Worm (Caenorhabditis elegans): ENCODE data around the gene C07A12.7.

The C07A12.7 gene

DNA sequence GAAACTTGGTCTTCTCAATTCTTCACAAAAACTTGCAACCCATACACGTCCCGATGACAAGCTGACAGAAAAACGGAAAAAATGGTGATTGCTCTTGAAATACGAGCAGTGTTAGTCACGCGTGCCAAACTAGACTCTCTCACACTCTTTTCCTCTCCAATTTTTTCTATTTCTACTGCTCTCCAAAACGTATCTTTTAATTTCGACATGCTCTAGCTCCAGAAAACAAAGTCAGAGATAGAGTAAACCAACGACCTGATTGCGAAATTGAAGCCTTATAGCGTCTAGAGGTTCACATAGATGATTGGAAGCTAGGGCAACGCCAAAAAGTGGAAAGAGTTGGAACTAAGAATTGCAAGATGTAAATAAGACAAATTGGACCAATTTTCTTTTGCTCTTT, 31.5 kb downstream of the C07A12.7 start:
- peak; percentile 15 for TF ChIP-seq ces-1 (GFP tag; optimal IDR thresholded peaks at IDR 0.05)
- TF ChIP-seq sem-2 (GFP tag; optimal IDR thresholded peaks at IDR 0.05), result no peak

DNA sequence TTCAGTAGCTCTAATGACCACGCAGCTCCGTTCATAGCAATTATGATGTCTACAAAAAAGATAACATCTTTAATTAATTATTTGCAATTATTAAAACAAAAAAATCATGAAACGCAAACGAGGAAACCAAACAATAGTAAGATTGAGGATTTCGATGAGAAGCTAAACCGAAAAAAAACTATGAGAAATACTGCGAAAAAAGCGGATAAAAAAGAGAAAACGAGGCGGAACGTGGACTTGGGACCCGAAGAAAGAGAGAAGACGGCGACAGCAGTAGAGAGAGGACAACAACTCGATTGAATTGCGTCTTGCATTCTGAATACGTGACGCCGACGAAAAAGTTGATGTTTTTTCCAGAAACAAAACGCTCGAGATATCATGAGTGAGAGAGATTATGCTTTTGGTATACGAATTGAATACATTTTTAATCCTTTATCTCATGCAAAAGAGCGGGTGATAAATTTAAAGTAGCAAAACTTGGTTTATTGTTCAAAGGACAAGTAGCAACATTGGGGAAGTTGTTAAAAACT, 33.1 kb downstream of the C07A12.7 start, which contains the start of gene ncr-1:
Gene ncr-1 (minus strand): TSS at position 51 of the 530 bp plus-strand sequence.
- no peak for TF ChIP-seq nhr-76 (tag; optimal IDR thresholded peaks at IDR 0.05)
- no peak for TF ChIP-seq bed-3 (GFP tag; optimal IDR thresholded peaks at IDR 0.05)
- TF ChIP-seq tbx-8 (GFP tag; optimal IDR thresholded peaks at IDR 0.05), result no peak
- peak; percentile 8 for TF ChIP-seq ces-1 (GFP tag; optimal IDR thresholded peaks at IDR 0.05)
- no peak for TF ChIP-seq cnd-1 (tag; optimal IDR thresholded peaks at IDR 0.05)
- no peak for TF ChIP-seq M03D4.4 (tag; optimal IDR thresholded peaks at IDR 0.05)
- no peak for TF ChIP-seq zip-8 (tag; optimal IDR thresholded peaks at IDR 0.05)
- TF ChIP-seq ceh-43 (GFP tag; optimal IDR thresholded peaks at IDR 0.05), result no peak

DNA sequence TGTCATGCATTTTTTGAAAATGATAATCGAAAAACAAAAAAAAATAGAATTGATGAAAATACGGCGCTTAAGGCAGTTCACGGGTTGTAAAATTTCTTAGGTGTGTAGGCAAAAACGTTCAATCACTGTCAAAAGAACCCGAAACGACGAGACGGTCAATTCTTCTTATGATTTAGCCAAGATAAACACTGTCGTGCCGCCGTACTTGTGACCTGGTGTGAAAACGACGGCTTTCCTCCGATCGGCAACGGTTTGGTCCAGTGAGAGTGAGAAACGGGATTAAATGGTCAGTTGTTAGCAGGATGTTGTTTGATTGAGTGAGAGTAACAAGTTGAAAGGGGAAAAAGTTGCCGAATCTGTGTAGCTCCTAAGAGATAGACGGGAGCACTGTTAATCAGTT, 37.9 kb downstream of the C07A12.7 start:
- TF ChIP-seq nhr-28 (tag; optimal IDR thresholded peaks at IDR 0.05) (no peak), nhr-237 (tag; optimal IDR thresholded peaks at IDR 0.05) (no peak), elt-3 (tag; optimal IDR thresholded peaks at IDR 0.05) (no peak), unc-62 (GFP tag; optimal IDR thresholded peaks at IDR 0.05) (no peak), lin-13 (tag; optimal IDR thresholded peaks at IDR 0.05) (no peak), sem-2 (GFP tag; optimal IDR thresholded peaks at IDR 0.05) (no peak), zip-8 (tag; optimal IDR thresholded peaks at IDR 0.05) (no peak), ceh-83 (GFP tag; optimal IDR thresholded peaks at IDR 0.05) (no peak)

DNA sequence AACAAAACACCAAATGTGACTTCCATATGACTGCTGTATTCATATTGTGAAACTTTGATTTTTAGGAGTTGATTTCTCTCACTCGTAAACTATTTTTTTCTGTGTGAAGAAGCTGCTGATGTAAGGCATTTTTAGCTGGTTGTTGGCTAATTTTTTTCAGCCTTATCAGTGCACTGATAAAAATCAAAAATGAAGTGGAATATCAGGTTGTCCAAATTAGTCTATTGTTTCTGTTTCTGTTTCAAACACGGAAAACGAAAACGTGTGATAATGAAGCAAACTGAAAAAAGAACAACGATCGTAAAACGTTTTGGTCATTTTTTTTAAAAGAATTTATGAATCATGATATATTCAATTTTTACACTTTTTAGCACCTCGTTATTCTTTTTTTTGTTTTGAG, 41.1 kb downstream of the C07A12.7 start:
- no peak for TF ChIP-seq nhr-28 (tag; optimal IDR thresholded peaks at IDR 0.05)
- no peak for TF ChIP-seq tbx-8 (GFP tag; optimal IDR thresholded peaks at IDR 0.05)
- TF ChIP-seq M03D4.4 (tag; optimal IDR thresholded peaks at IDR 0.05), result no peak
- TF ChIP-seq ceh-83 (GFP tag; optimal IDR thresholded peaks at IDR 0.05), result no peak
- no peak for TF ChIP-seq unc-62 (GFP tag; optimal IDR thresholded peaks at IDR 0.05)
- no peak for TF ChIP-seq snpc-4 (tag; optimal IDR thresholded peaks at IDR 0.05)
- TF ChIP-seq sptf-1 (tag; optimal IDR thresholded peaks at IDR 0.05), result no peak
- no peak for TF ChIP-seq nhr-237 (tag; optimal IDR thresholded peaks at IDR 0.05)
- TF ChIP-seq nhr-2 (tag; optimal IDR thresholded peaks at IDR 0.05), result no peak
- no peak for TF ChIP-seq zip-8 (tag; optimal IDR thresholded peaks at IDR 0.05)

- no peak for TF ChIP-seq sem-2 (GFP tag; optimal IDR thresholded peaks at IDR 0.05)
- no peak for TF ChIP-seq lsy-2 (tag; optimal IDR thresholded peaks at IDR 0.05)
- no peak for TF ChIP-seq nhr-76 (tag; optimal IDR thresholded peaks at IDR 0.05)
- no peak for TF ChIP-seq blmp-1 (tag; optimal IDR thresholded peaks at IDR 0.05)
- TF ChIP-seq lin-13 (tag; optimal IDR thresholded peaks at IDR 0.05), result no peak
These were observed 42.0 kb downstream of the C07A12.7 start for ce11 chrX:4479960-4480359.

DNA sequence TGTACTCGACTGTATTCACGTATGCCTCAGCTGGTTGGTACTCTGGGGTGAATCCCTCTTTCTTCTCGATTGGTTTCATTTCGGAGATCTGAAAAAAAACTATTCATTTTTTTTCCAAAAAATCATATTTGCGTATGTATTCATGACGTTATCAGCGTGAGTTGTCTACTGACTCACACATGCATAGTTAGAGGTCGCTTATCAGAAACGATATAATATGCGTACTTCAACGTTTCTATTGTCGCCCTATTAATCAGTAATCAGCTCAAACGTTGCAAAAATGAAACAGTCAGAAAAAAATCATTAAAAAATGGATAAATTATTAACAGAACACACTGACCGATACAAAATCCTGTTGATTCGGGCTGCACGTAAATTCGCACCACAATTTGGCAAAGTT, 43.4 kb downstream of the C07A12.7 start:
- TF ChIP-seq M03D4.4 (tag; optimal IDR thresholded peaks at IDR 0.05) (no peak), hlh-1 (tag; optimal IDR thresholded peaks at IDR 0.05) (no peak), ceh-43 (GFP tag; optimal IDR thresholded peaks at IDR 0.05) (no peak), unc-120 (tag; optimal IDR thresholded peaks at IDR 0.05; ENCODE audit: poor library complexity, severe bottlenecking) (no peak), pha-4 (tag; optimal IDR thresholded peaks at IDR 0.05) (no peak), ces-1 (GFP tag; optimal IDR thresholded peaks at IDR 0.05) (no peak), nhr-237 (tag; optimal IDR thresholded peaks at IDR 0.05) (no peak), mls-2 (tag; optimal IDR thresholded peaks at IDR 0.05) (no peak), blmp-1 (tag; optimal IDR thresholded peaks at IDR 0.05) (no peak), snpc-4 (tag; optimal IDR thresholded peaks at IDR 0.05) (no peak), flh-1 (GFP tag; optimal IDR thresholded peaks at IDR 0.05) (no peak), drap-1 (GFP tag; optimal IDR thresholded peaks at IDR 0.05) (no peak), nhr-28 (tag; optimal IDR thresholded peaks at IDR 0.05) (no peak), cnd-1 (tag; optimal IDR thresholded peaks at IDR 0.05) (no peak), ham-2 (GFP tag; optimal IDR thresholded peaks at IDR 0.05) (no peak), tbx-8 (GFP tag; optimal IDR thresholded peaks at IDR 0.05) (no peak), ceh-83 (GFP tag; optimal IDR thresholded peaks at IDR 0.05) (no peak), elt-3 (tag; optimal IDR thresholded peaks at IDR 0.05) (no peak), nhr-76 (tag; optimal IDR thresholded peaks at IDR 0.05) (no peak), nhr-2 (tag; optimal IDR thresholded peaks at IDR 0.05) (no peak)

Data from whole organism, mixed stage, embryonic.